Worm (Caenorhabditis elegans): Measurements from ENCODE around the gene atf-6.

ce11 chrX:12463504-12463903, 17.2 kb upstream of the atf-6 start, which contains the start of gene T18D3.5:
- no peak for TF ChIP-seq ama-1 (optimal IDR thresholded peaks at IDR 0.05)
- TF ChIP-seq sox-4 (tag; optimal IDR thresholded peaks at IDR 0.05): no peak
- TF ChIP-seq zip-4 (GFP tag; optimal IDR thresholded peaks at IDR 0.05): no peak
- no peak for TF ChIP-seq mdl-1 (tag; optimal IDR thresholded peaks at IDR 0.05)
